Worm (Caenorhabditis elegans) whole organism, mixed stage, embryonic: Measurements from ENCODE around the gene K03H1.11.

Source experiments
- blmp-1 ChIP-seq: fragments of 150-350 bp; optimal IDR thresholded peaks from 2 replicates; lab custom pipeline; 2014; ENCODE audit warnings: missing biosample characterization, missing genetic modification characterization
- elt-1 ChIP-seq: sonication (generic microtip); optimal IDR thresholded peaks from 2 replicates; lab custom pipeline; 2017; ENCODE audit warnings: missing genetic modification characterization, mild to moderate bottlenecking, missing compliant biosample characterization, antibody characterized with exemption, moderate library complexity, borderline replicate concordance; ENCODE audit not compliant: insufficient read depth
- elt-3 ChIP-seq: fragments of 150-350 bp; optimal IDR thresholded peaks from 2 replicates; lab custom pipeline; 2014; ENCODE audit warnings: missing biosample characterization, missing genetic modification characterization
- nhr-12 ChIP-seq: fragments of 150-350 bp; optimal IDR thresholded peaks from 2 replicates; lab custom pipeline; 2014; ENCODE audit warnings: missing biosample characterization, missing genetic modification characterization
- nhr-76 ChIP-seq: sonication (generic microtip); optimal IDR thresholded peaks from 2 replicates; lab custom pipeline; 2017; ENCODE audit warnings: missing biosample characterization, missing genetic modification characterization
- pha-4 ChIP-seq: fragments of 150-350 bp; optimal IDR thresholded peaks from 2 replicates; lab custom pipeline; 2018; ENCODE audit warnings: missing biosample characterization, missing genetic modification reagents, missing genetic modification characterization
- unc-62 ChIP-seq: fragments of 150-350 bp; optimal IDR thresholded peaks from 2 replicates; lab custom pipeline; 2014; ENCODE audit warnings: missing biosample characterization, missing genetic modification reagents, missing genetic modification characterization
- ztf-11 ChIP-seq: fragments of 150-350 bp; optimal IDR thresholded peaks from 2 replicates; lab custom pipeline; 2014; ENCODE audit warnings: missing biosample characterization, missing genetic modification characterization

DNA sequence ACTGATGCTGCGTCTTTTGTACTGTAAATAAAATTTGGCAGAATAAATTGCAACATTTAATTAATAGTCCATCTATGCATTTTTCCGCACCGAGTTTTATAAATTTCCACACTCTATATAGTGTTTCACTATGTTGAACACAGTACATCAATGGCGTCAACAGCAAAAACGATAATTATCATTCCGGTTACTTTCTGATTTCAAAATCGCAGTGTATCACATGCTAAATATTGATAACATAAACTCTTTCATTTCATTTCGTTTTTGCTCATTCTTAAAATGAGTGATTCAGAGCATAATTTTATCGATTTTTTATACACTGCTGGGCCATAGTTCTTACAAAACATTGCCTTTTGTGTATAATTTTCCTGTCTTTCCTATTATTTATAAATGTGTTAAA is 29.5 kb downstream of the K03H1.11 start:
- TF ChIP-seq unc-62 (GFP tag; lab: Kevin White, UChicago) (no peak), blmp-1 (tag; lab: Kevin White, UChicago) (no peak), nhr-76 (tag; lab: Kevin White, UChicago) (no peak), nhr-12 (no peak), pha-4 (tag; lab: Kevin White, UChicago) (no peak), elt-1 (tag; lab: Kevin White, UChicago) (no peak), ztf-11 (tag; lab: Kevin White, UChicago) (no peak), elt-3 (tag; lab: Kevin White, UChicago) (no peak)
